Worm (Caenorhabditis elegans) whole organism, L1 larva: ENCODE data around the gene glb-16.

Experiments
- egl-27 ChIP-seq, 2 experiments: fragments of 150-350 bp in 1 of 2; sonication (generic microtip); optimal IDR thresholded peaks; 3 replicates each; lab custom pipeline; 2017 to 2018; ENCODE audit warnings: missing biosample characterization in 2 of 2, missing genetic modification characterization in 2 of 2, missing genetic modification reagents in 2 of 2
- lin-39 ChIP-seq: fragments of 150-350 bp; optimal IDR thresholded peaks from 2 replicates; lab custom pipeline; 2014; ENCODE audit warnings: missing biosample characterization, missing genetic modification reagents, missing genetic modification characterization
- nhr-11 ChIP-seq: fragments of 150-350 bp; optimal IDR thresholded peaks from 2 replicates; lab custom pipeline; 2014; ENCODE audit warnings: missing biosample characterization, missing genetic modification characterization
- tbx-2 ChIP-seq: sonication (generic microtip); optimal IDR thresholded peaks from 2 replicates; lab custom pipeline; 2016; ENCODE audit warnings: missing genetic modification characterization, missing compliant biosample characterization

ce11 chrX:7536869-7537268 is 3.1 kb downstream of the glb-16 start:
- no peak for TF ChIP-seq tbx-2 (tag; lab: Kevin White, UChicago)
- no peak for TF ChIP-seq lin-39
- no peak for TF ChIP-seq egl-27 (tag; optimal IDR thresholded peaks at IDR 0.05; lab: Kevin White, UChicago)
- no peak for TF ChIP-seq nhr-11 (tag; lab: Kevin White, UChicago)
